Fruit fly (Drosophila melanogaster) whole organism, embryonic: ENCODE measurements around the gene CG43894.
A peak's percentile ranks its signal among the peaks of the same experiment; 100 is the strongest.

Experiments
- Awh ChIP-seq: fragments of 200-800 bp; sonication (Bioruptor generic); IDR thresholded peaks from 2 replicates; pipeline ENCODE4, ENCODE4 v1.3.6; 2022; ENCODE audit warnings: missing biosample characterization, missing genetic modification characterization
- CG10274 ChIP-seq: fragments of 200-800 bp; sonication (Bioruptor generic); optimal IDR thresholded peaks from 3 replicates; lab custom pipeline; 2017; ENCODE audit warnings: missing biosample characterization, mild to moderate bottlenecking, missing genetic modification characterization
- CG14014 ChIP-seq: fragments of 200-800 bp; sonication (Bioruptor generic); IDR thresholded peaks from 2 replicates; pipeline ENCODE4 v1.3.6; 2022; ENCODE audit warnings: missing biosample characterization, missing genetic modification characterization
- CG14860 ChIP-seq: fragments of 200-800 bp; sonication (Bioruptor generic); IDR thresholded peaks from 3 replicates; pipeline ENCODE4 v1.3.6; 2022; ENCODE audit warnings: missing biosample characterization, missing genetic modification characterization; ENCODE audit not compliant: partially characterized antibody
- CG15479 ChIP-seq: fragments of 200-800 bp; sonication (Bioruptor generic); optimal IDR thresholded peaks from 3 replicates; lab custom pipeline; 2019; ENCODE audit warnings: missing biosample characterization, mild to moderate bottlenecking, missing genetic modification characterization, moderate library complexity
- CG17385 ChIP-seq: fragments of 200-800 bp; sonication (Bioruptor generic); optimal IDR thresholded peaks from 3 replicates; lab custom pipeline; 2018; ENCODE audit warnings: missing biosample characterization, mild to moderate bottlenecking, missing genetic modification characterization
- CG17612 ChIP-seq: fragments of 200-800 bp; sonication (Bioruptor generic); IDR thresholded peaks from 2 replicates; pipeline ENCODE4 v1.3.6; 2022; ENCODE audit warnings: missing biosample characterization, missing genetic modification characterization
- CG18011 ChIP-seq: fragments of 200-800 bp; sonication (Bioruptor generic); optimal IDR thresholded peaks from 2 replicates; lab custom pipeline; 2017; ENCODE audit warnings: missing biosample characterization, missing genetic modification characterization, mild to moderate bottlenecking, moderate library complexity, missing genotype
- CG18476 ChIP-seq: fragments of 200-800 bp; sonication (Bioruptor generic); optimal IDR thresholded peaks from 2 replicates; lab custom pipeline; 2016; ENCODE audit warnings: missing biosample characterization, mild to moderate bottlenecking, missing genetic modification characterization
- CG18599 ChIP-seq: fragments of 200-800 bp; sonication (Bioruptor generic); optimal IDR thresholded peaks from 3 replicates; lab custom pipeline; 2017; ENCODE audit warnings: missing biosample characterization, missing genetic modification characterization, mild to moderate bottlenecking, moderate library complexity, missing genetic modification reagents
- CG2129 ChIP-seq: fragments of 200-800 bp; sonication (Bioruptor generic); IDR thresholded peaks from 2 replicates; pipeline ENCODE4 v1.3.6; 2022; ENCODE audit warnings: missing biosample characterization, missing genetic modification characterization; ENCODE audit not compliant: partially characterized antibody
- CG2678 ChIP-seq: fragments of 200-800 bp; sonication (Bioruptor generic); optimal IDR thresholded peaks from 3 replicates; lab custom pipeline; 2019; ENCODE audit warnings: missing biosample characterization, mild to moderate bottlenecking, missing genetic modification characterization, moderate library complexity
- CG3163 ChIP-seq: fragments of 200-800 bp; sonication (Bioruptor generic); optimal IDR thresholded peaks from 3 replicates; lab custom pipeline; 2016; ENCODE audit warnings: missing biosample characterization, missing genetic modification characterization
- CG5245 ChIP-seq: fragments of 200-800 bp; sonication (Bioruptor generic); optimal IDR thresholded peaks from 3 replicates; lab custom pipeline; 2016; ENCODE audit warnings: missing biosample characterization, missing genetic modification characterization
- CG6175 ChIP-seq: fragments of 200-800 bp; sonication (Bioruptor generic); IDR thresholded peaks from 3 replicates; pipeline ENCODE4 v1.3.6; 2022; ENCODE audit warnings: missing biosample characterization, missing genetic modification characterization
- CG6854 ChIP-seq: fragments of 200-800 bp; sonication (Bioruptor generic); optimal IDR thresholded peaks from 3 replicates; lab custom pipeline; 2017; ENCODE audit warnings: missing biosample characterization, mild to moderate bottlenecking, missing genetic modification characterization
- CG8089 ChIP-seq: fragments of 200-800 bp; sonication (Bioruptor generic); optimal IDR thresholded peaks from 3 replicates; lab custom pipeline; 2016; ENCODE audit warnings: missing biosample characterization, missing genetic modification characterization
- CG9797 ChIP-seq: fragments of 200-800 bp; sonication (Bioruptor generic); optimal IDR thresholded peaks from 3 replicates; lab custom pipeline; 2018; ENCODE audit warnings: missing biosample characterization, mild to moderate bottlenecking, missing genetic modification characterization
- CG9932 ChIP-seq: fragments of 200-800 bp; sonication (Bioruptor generic); IDR thresholded peaks from 2 replicates; pipeline ENCODE4 v1.3.6; 2022; ENCODE audit warnings: missing biosample characterization, missing genetic modification characterization
- Dad ChIP-seq: fragments of 200-800 bp; sonication (Bioruptor generic); optimal IDR thresholded peaks from 3 replicates; lab custom pipeline; 2016; ENCODE audit warnings: missing biosample characterization, missing genetic modification characterization
- Deaf1 ChIP-seq: fragments of 200-800 bp; optimal IDR thresholded peaks from 3 replicates; lab custom pipeline; 2019; ENCODE audit warnings: missing biosample characterization, mild to moderate bottlenecking, missing genetic modification characterization, moderate library complexity
- Dip3 ChIP-seq: fragments of 200-800 bp; sonication (Bioruptor generic); optimal IDR thresholded peaks from 3 replicates; lab custom pipeline; 2016; ENCODE audit warnings: missing biosample characterization, missing genetic modification characterization
- Elba2 ChIP-seq: fragments of 200-800 bp; sonication (Bioruptor generic); optimal IDR thresholded peaks from 3 replicates; lab custom pipeline; 2016; ENCODE audit warnings: missing biosample characterization, missing genetic modification characterization
- MBD-R2 ChIP-seq: fragments of 200-800 bp; sonication (Bioruptor generic); IDR thresholded peaks from 2 replicates; pipeline ENCODE4 v1.3.6; 2022; ENCODE audit warnings: missing biosample characterization, missing genetic modification characterization
- Med ChIP-seq: fragments of 200-800 bp; sonication (Bioruptor generic); peaks from one replicate; lab custom pipeline; 2016; ENCODE audit warnings: missing biosample characterization, missing genetic modification characterization, mild to moderate bottlenecking, inconsistent platforms, moderate library complexity
- NK7.1 ChIP-seq: fragments of 200-800 bp; sonication (Bioruptor generic); optimal IDR thresholded peaks from 3 replicates; lab custom pipeline; 2016; ENCODE audit warnings: missing biosample characterization, missing genetic modification characterization
- Nf-YC ChIP-seq: fragments of 200-800 bp; optimal IDR thresholded peaks from 3 replicates; lab custom pipeline; 2019; ENCODE audit warnings: missing biosample characterization, mild to moderate bottlenecking, missing genetic modification characterization, moderate library complexity
- Scr ChIP-seq: fragments of 200-800 bp; sonication (Bioruptor generic); IDR thresholded peaks from 2 replicates; pipeline ENCODE4 v1.3.6; 2022; ENCODE audit warnings: missing biosample characterization, missing genetic modification characterization; ENCODE audit not compliant: partially characterized antibody
- Spps ChIP-seq: fragments of 200-800 bp; sonication (Bioruptor generic); optimal IDR thresholded peaks from 2 replicates; lab custom pipeline; 2018; ENCODE audit warnings: missing biosample characterization, mild to moderate bottlenecking, missing genetic modification characterization
- Sry-δ ChIP-seq: fragments of 200-800 bp; sonication (Bioruptor generic); optimal IDR thresholded peaks from 2 replicates; lab custom pipeline; 2016; ENCODE audit warnings: missing biosample characterization, missing genetic modification characterization
- Xbp1 ChIP-seq: fragments of 200-800 bp; sonication (Bioruptor generic); optimal IDR thresholded peaks from 3 replicates; lab custom pipeline; 2016; ENCODE audit warnings: missing biosample characterization, mild to moderate bottlenecking, missing genetic modification characterization
- Xrp1 ChIP-seq: fragments of 200-800 bp; sonication (Bioruptor generic); IDR thresholded peaks from 2 replicates; pipeline ENCODE4 v1.3.6; 2022; ENCODE audit warnings: missing biosample characterization, missing genetic modification characterization
- bigmax ChIP-seq: fragments of 200-800 bp; sonication (Bioruptor generic); optimal IDR thresholded peaks from 2 replicates; lab custom pipeline; 2018; ENCODE audit warnings: missing biosample characterization, mild to moderate bottlenecking, missing genetic modification characterization
- cad ChIP-seq: fragments of >200 bp; optimal IDR thresholded peaks from 2 replicates; lab custom pipeline; 2017; ENCODE audit warnings: missing biosample characterization, missing genetic modification characterization
- corto ChIP-seq: fragments of 200-800 bp; sonication (Bioruptor generic); optimal IDR thresholded peaks from 2 replicates; lab custom pipeline; 2016; ENCODE audit warnings: missing biosample characterization, mild to moderate bottlenecking, missing genetic modification characterization, moderate library complexity
- crol ChIP-seq: fragments of 200-800 bp; sonication (Bioruptor generic); IDR thresholded peaks from 2 replicates; pipeline ENCODE4 v1.3.6; 2022; ENCODE audit warnings: missing biosample characterization, missing genetic modification characterization
- hkb ChIP-seq, 2 experiments: fragments of 200-800 bp in 1 of 2; fragments of >200 bp in 1 of 2; sonication (Bioruptor generic) in 1 of 2; IDR thresholded peaks in 1 of 2; optimal IDR thresholded peaks in 1 of 2; 2 replicates each; pipeline versions ENCODE4 v1.3.6 to Lab custom; 2017 to 2022; ENCODE audit warnings: missing biosample characterization in 1 of 2, missing genetic modification characterization in 1 of 2
- lola ChIP-seq, 3 experiments: fragments of >200 bp in 2 of 3; fragments of 200-800 bp in 1 of 3; sonication (Bioruptor generic) in 1 of 3; optimal IDR thresholded peaks; 2 replicates each; lab custom pipeline; 2017 to 2019; ENCODE audit warnings: missing biosample characterization in 3 of 3, missing genetic modification characterization in 3 of 3, mild to moderate bottlenecking in 1 of 3, moderate library complexity in 1 of 3
- mam ChIP-seq: fragments of 200-800 bp; sonication (Bioruptor generic); optimal IDR thresholded peaks from 3 replicates; lab custom pipeline; 2016; ENCODE audit warnings: missing biosample characterization, missing genetic modification characterization
- mld ChIP-seq: fragments of 200-800 bp; sonication (Bioruptor generic); IDR thresholded peaks from 3 replicates; pipeline ENCODE4 v1.3.6; 2022; ENCODE audit warnings: missing biosample characterization, missing genetic modification characterization; ENCODE audit not compliant: partially characterized antibody
- nerfin-1 ChIP-seq: fragments of 200-800 bp; sonication (Bioruptor generic); optimal IDR thresholded peaks from 3 replicates; lab custom pipeline; 2019; ENCODE audit warnings: missing biosample characterization, mild to moderate bottlenecking, missing genetic modification characterization, moderate library complexity
- nerfin-2 ChIP-seq: fragments of 200-800 bp; sonication (Bioruptor generic); IDR thresholded peaks from 2 replicates; pipeline ENCODE4 v1.3.6; 2022; ENCODE audit warnings: missing biosample characterization, missing genetic modification characterization; ENCODE audit not compliant: partially characterized antibody
- nmo ChIP-seq: fragments of 200-800 bp; sonication (Bioruptor generic); optimal IDR thresholded peaks from 2 replicates; lab custom pipeline; 2018; ENCODE audit warnings: missing biosample characterization, mild to moderate bottlenecking, missing genetic modification characterization, moderate library complexity
- phol ChIP-seq: fragments of 200-800 bp; sonication (Bioruptor generic); optimal IDR thresholded peaks from 3 replicates; lab custom pipeline; 2018; ENCODE audit warnings: missing biosample characterization, mild to moderate bottlenecking, missing genetic modification characterization, moderate library complexity
- pnt ChIP-seq: fragments of 200-800 bp; sonication (Bioruptor generic); optimal IDR thresholded peaks from 3 replicates; lab custom pipeline; 2016; ENCODE audit warnings: missing biosample characterization, missing genetic modification characterization
- sim ChIP-seq: fragments of 200-800 bp; sonication (Bioruptor generic); IDR thresholded peaks from 2 replicates; pipeline ENCODE4 v1.3.6; 2022; ENCODE audit warnings: missing biosample characterization, missing genetic modification characterization
- slou ChIP-seq: fragments of 200-800 bp; sonication (Bioruptor generic); optimal IDR thresholded peaks from 3 replicates; lab custom pipeline; 2016; ENCODE audit warnings: missing biosample characterization, missing genetic modification characterization
- slp2 ChIP-seq: fragments of 200-800 bp; sonication (Bioruptor generic); optimal IDR thresholded peaks from 2 replicates; lab custom pipeline; 2016; ENCODE audit warnings: missing biosample characterization, missing genetic modification characterization
- ttk ChIP-seq: fragments of 200-800 bp; sonication (Bioruptor generic); IDR thresholded peaks from 2 replicates; pipeline ENCODE4 v2.1.2; 2022; ENCODE audit warnings: missing biosample characterization, missing genetic modification characterization
- twi ChIP-seq: fragments of 200-800 bp; optimal IDR thresholded peaks from 2 replicates; lab custom pipeline; 2019; ENCODE audit warnings: missing biosample characterization, mild to moderate bottlenecking, missing genetic modification characterization, moderate library complexity
- tx ChIP-seq: fragments of 200-800 bp; sonication (Bioruptor generic); optimal IDR thresholded peaks from 2 replicates; lab custom pipeline; 2016; ENCODE audit warnings: missing biosample characterization, missing genetic modification characterization

CG43894 gene

DNA sequence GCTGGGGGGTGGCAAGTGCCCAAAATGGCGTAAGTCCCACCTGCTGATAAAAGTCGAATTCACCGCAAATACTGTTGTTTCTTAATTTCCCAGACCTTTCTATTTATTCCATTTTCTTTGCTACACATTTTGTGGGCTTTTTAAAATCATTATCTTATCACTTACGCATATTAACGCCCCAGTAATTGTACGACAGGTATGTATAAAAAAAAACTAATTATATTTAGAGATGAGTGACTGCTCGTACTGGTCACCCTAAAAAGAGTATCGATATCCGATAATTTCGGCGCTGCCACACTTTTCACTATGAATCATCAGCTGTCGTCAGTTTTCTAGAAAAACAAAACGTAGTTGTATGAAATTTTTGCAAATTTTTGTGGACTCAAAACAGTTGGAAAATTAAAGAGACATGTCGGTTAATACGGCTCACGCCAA is 39.7 kb upstream of the CG43894 start, which contains the start of the genes CG10948 and Wbp2 (continued):
- TF ChIP-seq nmo (GFP tag; lab: Kevin White, UChicago) (no peak), NK7.1 (GFP tag; lab: Kevin White, UChicago) (no peak), nerfin-2 (no peak; the same call in 1 of the 2 replicates), twi (tag; lab: Kevin White, UChicago) (no peak), bigmax (GFP tag; lab: Kevin White, UChicago) (no peak), CG9932 (GFP tag; lab: Robert Waterston, UW) (no peak), CG5245 (GFP tag; lab: Kevin White, UChicago) (no peak), cad (GFP tag; lab: Kevin White, UChicago) (no peak), sim (GFP tag; lab: Robert Waterston, UW) (no peak), CG2678 (tag; lab: Kevin White, UChicago) (no peak), CG17612 (GFP tag; lab: Robert Waterston, UW) (no peak), nerfin-1 (tag; lab: Kevin White, UChicago) (no peak), lola (GFP tag; optimal IDR thresholded peaks at IDR 0.05; lab: Kevin White, UChicago) (no peak), slp2 (GFP tag; lab: Kevin White, UChicago) (no peak), CG10274 (no peak), pnt (GFP tag; lab: Kevin White, UChicago) (no peak), crol (no peak; the same call in 1 of the 2 replicates), slou (GFP tag; lab: Kevin White, UChicago) (no peak), Scr (peak; percentile 61), mam (GFP tag; lab: Kevin White, UChicago) (peak; percentile 2), Dad (GFP tag; lab: Kevin White, UChicago) (peak; percentile 7), Xrp1 (no peak), CG18011 (GFP tag; lab: Kevin White, UChicago) (peak; percentile 1), CG9797 (peak; percentile 24), hkb (optimal IDR thresholded peaks at IDR 0.05; lab: Kevin White, UChicago) (no peak), hkb (GFP tag; IDR thresholded peaks at IDR 0.05; lab: Robert Waterston, UW) (no peak), CG15479 (GFP tag; lab: Kevin White, UChicago) (no peak), Awh (GFP tag; lab: Robert Waterston, UW) (no peak), CG6854 (peak; percentile 47), mld (GFP tag; lab: Robert Waterston, UW) (no peak), Nf-YC (tag; lab: Kevin White, UChicago) (no peak), CG17385 (GFP tag; lab: Kevin White, UChicago) (no peak), CG18476 (GFP tag; lab: Kevin White, UChicago) (no peak), Spps (tag; lab: Kevin White, UChicago) (no peak), Dip3 (GFP tag; lab: Kevin White, UChicago) (no peak), tx (GFP tag; lab: Kevin White, UChicago) (no peak), MBD-R2 (peak; percentile 66), Deaf1 (no peak), Med (GFP tag; lab: Kevin White, UChicago) (peak; percentile 62), phol (tag; lab: Kevin White, UChicago) (peak; percentile 96), CG14860 (GFP tag; lab: Robert Waterston, UW) (no peak), ttk (GFP tag; lab: Robert Waterston, UW) (no peak), CG6175 (GFP tag; lab: Robert Waterston, UW) (no peak), Elba2 (GFP tag; lab: Kevin White, UChicago) (no peak), CG18599 (GFP tag; lab: Kevin White, UChicago) (no peak), CG2129 (GFP tag; lab: Robert Waterston, UW) (no peak), corto (no peak), Xbp1 (peak; percentile 30), CG3163 (GFP tag; lab: Kevin White, UChicago) (no peak), Sry-δ (GFP tag; lab: Kevin White, UChicago) (peak; percentile 89), CG8089 (no peak), CG14014 (GFP tag; lab: Robert Waterston, UW) (no peak)
